Fruit fly (Drosophila melanogaster): ENCODE data around the gene ttm2.

Gene ttm2

dm6 chr3L:247482-248225 lies 27.3 kb upstream of the ttm2 start, which contains the start of gene mthl14:
Gene mthl14 (plus strand): TSS chr3L:247491.
- TF ChIP-seq CG3919 (GFP tag; optimal IDR thresholded peaks at IDR 0.05) = no peak
- TF ChIP-seq CG16779 (tag; optimal IDR thresholded peaks at IDR 0.05) = no peak
- TF ChIP-seq achi (GFP tag; optimal IDR thresholded peaks at IDR 0.05) = no peak
- no peak for TF ChIP-seq CG6808 (GFP tag; optimal IDR thresholded peaks at IDR 0.05)
- TF ChIP-seq fkh (GFP tag; optimal IDR thresholded peaks at IDR 0.05) = peak; percentile 79

- TF ChIP-seq Eip75B (GFP tag; optimal IDR thresholded peaks at IDR 0.05) = no peak
- no peak for TF ChIP-seq dsx (GFP tag; optimal IDR thresholded peaks at IDR 0.05; ENCODE audit: poor library complexity, severe bottlenecking)
- TF ChIP-seq net (GFP tag; optimal IDR thresholded peaks at IDR 0.05) = no peak
- no peak for TF ChIP-seq CG31627 (GFP tag; optimal IDR thresholded peaks at IDR 0.05)
- TF ChIP-seq CG6276 (GFP tag; optimal IDR thresholded peaks at IDR 0.05) = no peak
- TF ChIP-seq achi (GFP tag; optimal IDR thresholded peaks at IDR 0.05) = no peak
- no peak for TF ChIP-seq Sox14 (GFP tag; optimal IDR thresholded peaks at IDR 0.05)
- TF ChIP-seq Eip78C (GFP tag) = no peak
- no peak for TF ChIP-seq CG6808 (GFP tag; optimal IDR thresholded peaks at IDR 0.05)
- no peak for TF ChIP-seq CG8632 (GFP tag; optimal IDR thresholded peaks at IDR 0.05)
- no peak for TF ChIP-seq CG34406 (GFP tag; optimal IDR thresholded peaks at IDR 0.05)
- no peak for TF ChIP-seq esn (GFP tag; optimal IDR thresholded peaks at IDR 0.05)
- no peak for TF ChIP-seq CG6854 (GFP tag; optimal IDR thresholded peaks at IDR 0.05)
These were observed 26.7 kb upstream of the ttm2 start for dm6 chr3L:248226-248758.

- peak; percentile 41 for TF ChIP-seq CG3032 (tag; optimal IDR thresholded peaks at IDR 0.05)
- TF ChIP-seq dsx (GFP tag; optimal IDR thresholded peaks at IDR 0.05; ENCODE audit: poor library complexity, severe bottlenecking) = no peak
- TF ChIP-seq Hr39 (GFP tag; optimal IDR thresholded peaks at IDR 0.05) = no peak
- peak; percentile 24 for TF ChIP-seq CG8319 (GFP tag; optimal IDR thresholded peaks at IDR 0.05)
- TF ChIP-seq Met (GFP tag; optimal IDR thresholded peaks at IDR 0.05) = no peak
- no peak for TF ChIP-seq spab (GFP tag; optimal IDR thresholded peaks at IDR 0.05)
- TF ChIP-seq Eip93F (GFP tag; optimal IDR thresholded peaks at IDR 0.05) = peak; percentile 43
- TF ChIP-seq CG15336 (GFP tag; IDR thresholded peaks at IDR 0.05) = no peak
- peak; percentile 60 for TF ChIP-seq CG7368 (GFP tag; optimal IDR thresholded peaks at IDR 0.05)
- no peak for TF ChIP-seq dac (GFP tag; optimal IDR thresholded peaks at IDR 0.05)
- peak; percentile 28 for TF ChIP-seq CG11762 (GFP tag; optimal IDR thresholded peaks at IDR 0.05; ENCODE audit: insufficient read depth)
- no peak for TF ChIP-seq svp (GFP tag)
- no peak for TF ChIP-seq Eip78C (GFP tag)
- no peak for TF ChIP-seq CG16779 (tag; optimal IDR thresholded peaks at IDR 0.05)
- no peak for TF ChIP-seq CG1621 (tag; optimal IDR thresholded peaks at IDR 0.05)
- peak; percentile 97 for TF ChIP-seq Sox14 (GFP tag; optimal IDR thresholded peaks at IDR 0.05)
- peak; percentile 38 for TF ChIP-seq Sox15 (GFP tag; optimal IDR thresholded peaks at IDR 0.05)
- no peak for TF ChIP-seq Gug (GFP tag; IDR thresholded peaks at IDR 0.05)
- TF ChIP-seq CG9139 (GFP tag; optimal IDR thresholded peaks at IDR 0.05) = no peak
- no peak for TF ChIP-seq CG4318 (GFP tag; optimal IDR thresholded peaks at IDR 0.05)
- no peak for TF ChIP-seq Sox102F (GFP tag; optimal IDR thresholded peaks at IDR 0.05)
- peak; percentile 64 for TF ChIP-seq cyc (GFP tag; optimal IDR thresholded peaks at IDR 0.05)
- no peak for TF ChIP-seq CG8632 (GFP tag; optimal IDR thresholded peaks at IDR 0.05)
- no peak for TF ChIP-seq CG6163 (GFP tag; IDR thresholded peaks at IDR 0.05)
- TF ChIP-seq lz (GFP tag; optimal IDR thresholded peaks at IDR 0.05) = peak; percentile 68
- peak; percentile 78 for TF ChIP-seq esn (GFP tag; optimal IDR thresholded peaks at IDR 0.05)
- no peak for TF ChIP-seq salr (GFP tag; optimal IDR thresholded peaks at IDR 0.05)
- TF ChIP-seq Lpt (GFP tag; optimal IDR thresholded peaks at IDR 0.05) = no peak
- no peak for TF ChIP-seq topi (GFP tag; optimal IDR thresholded peaks at IDR 0.05)
- peak; percentile 68 for TF ChIP-seq fkh (GFP tag; optimal IDR thresholded peaks at IDR 0.05)
- TF ChIP-seq fd59A (GFP tag; optimal IDR thresholded peaks at IDR 0.05) = no peak
- no peak for TF ChIP-seq CG6276 (GFP tag; optimal IDR thresholded peaks at IDR 0.05)
- TF ChIP-seq acj6 (GFP tag; optimal IDR thresholded peaks at IDR 0.05) = peak; percentile 62
- TF ChIP-seq CG11902 (GFP tag; optimal IDR thresholded peaks at IDR 0.05) = peak; percentile 36
- TF ChIP-seq achi (GFP tag; optimal IDR thresholded peaks at IDR 0.05) = no peak
- TF ChIP-seq OdsH (GFP tag; optimal IDR thresholded peaks at IDR 0.05) = no peak
These were observed 17.1 kb upstream of the ttm2 start, which contains the start of the genes DIP2 and wac for dm6 chr3L:257618-258475. Gene DIP2 (minus strand): TSS chr3L:257954. Gene wac (plus strand): TSS chr3L:258176.

All from whole organism, prepupa.